Worm (Caenorhabditis elegans) whole organism, late embryonic: ENCODE results near the gene F47B8.2.

Experiments
- F13H6.1 ChIP-seq: sonication (generic microtip); optimal IDR thresholded peaks from 2 replicates; lab custom pipeline; 2016; ENCODE audit warnings: missing genetic modification characterization, missing compliant biosample characterization
- ahr-1 ChIP-seq: sonication (generic microtip); optimal IDR thresholded peaks from 2 replicates; lab custom pipeline; 2016; ENCODE audit warnings: missing genetic modification characterization, missing compliant biosample characterization
- ama-1 ChIP-seq: fragments of 150-350 bp; optimal IDR thresholded peaks from 2 replicates; lab custom pipeline; 2014
- ceh-19 ChIP-seq: fragments of 200-800 bp; sonication (Bioruptor generic); optimal IDR thresholded peaks from 2 replicates; lab custom pipeline; 2018; ENCODE audit warnings: mild to moderate bottlenecking, missing genetic modification characterization, missing compliant biosample characterization
- ceh-48 ChIP-seq: sonication (generic microtip); optimal IDR thresholded peaks from 2 replicates; lab custom pipeline; 2016; ENCODE audit warnings: missing genetic modification characterization, inconsistent platforms, missing compliant biosample characterization
- fkh-10 ChIP-seq: fragments of 150-350 bp; optimal IDR thresholded peaks from 2 replicates; lab custom pipeline; 2014; ENCODE audit warnings: missing biosample characterization, missing genetic modification reagents, missing genetic modification characterization
- hlh-8 ChIP-seq: sonication (generic microtip); optimal IDR thresholded peaks from 2 replicates; lab custom pipeline; 2016; ENCODE audit warnings: missing genotype, missing genetic modification characterization, missing compliant biosample characterization
- lin-11 ChIP-seq: fragments of 200-800 bp; sonication (Bioruptor generic); optimal IDR thresholded peaks from 2 replicates; lab custom pipeline; 2018; ENCODE audit warnings: mild to moderate bottlenecking, missing genetic modification characterization, missing compliant biosample characterization
- nhr-11 ChIP-seq: fragments of 150-350 bp; optimal IDR thresholded peaks from 2 replicates; lab custom pipeline; 2014; ENCODE audit warnings: missing biosample characterization, missing genetic modification characterization
- odd-2 ChIP-seq: sonication (generic microtip); optimal IDR thresholded peaks from 2 replicates; lab custom pipeline; 2017; ENCODE audit warnings: antibody characterized with exemption, mild to moderate bottlenecking, missing genetic modification characterization, missing compliant biosample characterization
- pat-9 ChIP-seq: fragments of 200-800 bp; sonication (Bioruptor generic); optimal IDR thresholded peaks from 2 replicates; lab custom pipeline; 2018; ENCODE audit warnings: mild to moderate bottlenecking, missing genetic modification characterization, moderate library complexity, missing compliant biosample characterization
- unc-86 ChIP-seq: sonication (generic microtip); optimal IDR thresholded peaks from 2 replicates; lab custom pipeline; 2016; ENCODE audit warnings: missing genetic modification characterization, missing compliant biosample characterization

- TF ChIP-seq ceh-19, result no peak
- no peak for TF ChIP-seq ahr-1
- no peak for TF ChIP-seq ceh-48 (tag; lab: Kevin White, UChicago)
- no peak for TF ChIP-seq ama-1
- TF ChIP-seq lin-11, result no peak
- TF ChIP-seq fkh-10 (GFP tag; lab: Kevin White, UChicago), result no peak
- no peak for TF ChIP-seq hlh-8 (tag; lab: Kevin White, UChicago)
- TF ChIP-seq nhr-11, result no peak
- no peak for TF ChIP-seq pat-9 (tag; lab: Kevin White, UChicago)
- TF ChIP-seq odd-2 (tag; lab: Kevin White, UChicago), result no peak
- TF ChIP-seq unc-86 (tag; lab: Kevin White, UChicago), result no peak
- no peak for TF ChIP-seq F13H6.1 (tag; lab: Kevin White, UChicago)
These were observed 3.7 kb downstream of the F47B8.2 start, which contains the start of gene F14D7.8 for ce11 chrV:14312695-14313094.
